Fruit fly (Drosophila melanogaster) whole organism: ENCODE results near the gene SMSr.

Source experiments
- CG8478 ChIP-seq: fragments of >200 bp; optimal IDR thresholded peaks from 2 replicates; lab custom pipeline; 2018; ENCODE audit warnings: inconsistent platforms
- Dll ChIP-seq: fragments of >200 bp; optimal IDR thresholded peaks from 2 replicates; lab custom pipeline; 2017
- EcR ChIP-seq, 2 experiments: fragments of >200 bp; optimal IDR thresholded peaks; 2 replicates each; lab custom pipeline; 2017; ENCODE audit warnings: missing biosample characterization in 2 of 2, missing genetic modification characterization in 2 of 2, missing genetic modification reagents in 2 of 2
- pan ChIP-seq: fragments of >200 bp; optimal IDR thresholded peaks from 2 replicates; lab custom pipeline; 2017
- psq ChIP-seq: fragments of >200 bp; optimal IDR thresholded peaks from 2 replicates; lab custom pipeline; 2017
- usp ChIP-seq: fragments of >200 bp; optimal IDR thresholded peaks from 2 replicates; lab custom pipeline; 2017; ENCODE audit warnings: missing biosample characterization, missing genetic modification characterization, mixed read lengths

The SMSr gene

DNA sequence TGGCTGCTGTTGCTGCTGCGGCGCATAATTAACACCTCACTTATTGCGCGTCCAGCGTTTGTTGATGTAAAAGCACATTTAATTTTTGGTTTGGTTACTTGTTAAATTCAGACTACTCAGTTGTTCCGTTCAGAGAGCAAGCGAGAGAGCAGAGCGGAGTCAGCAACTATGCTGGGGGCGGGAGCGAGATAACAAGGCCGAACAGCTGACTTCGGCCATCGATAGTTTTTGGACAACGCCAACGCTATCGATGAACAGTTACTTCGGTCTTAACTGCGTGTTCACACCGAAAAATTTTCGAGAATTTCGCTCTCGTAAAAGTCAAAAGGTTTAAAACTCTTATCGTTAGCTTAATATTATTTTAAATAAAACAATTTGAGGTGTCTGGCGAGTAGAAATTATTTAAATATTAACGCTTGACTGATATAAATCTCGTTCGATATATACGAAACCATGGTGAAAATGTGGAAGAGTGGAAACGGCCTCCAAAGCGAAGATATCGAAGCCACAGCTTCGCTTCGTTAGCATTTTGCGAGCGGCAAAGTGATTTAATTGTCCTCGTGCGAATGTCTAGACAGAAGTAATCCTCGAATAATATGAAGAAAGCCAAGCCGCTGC lies at the start of gene SMSr, which contains the start of gene smid:
SMSr (minus strand) TSS at position 116 of the 618 bp plus-strand sequence.
smid (plus strand) TSS at position 256 of the 618 bp plus-strand sequence.
- no peak for TF ChIP-seq Dll (lab: Kevin White, UChicago)
- no peak for TF ChIP-seq EcR (GFP tag; optimal IDR thresholded peaks at IDR 0.05; lab: Kevin White, UChicago)
- TF ChIP-seq usp (GFP tag; lab: Kevin White, UChicago) = no peak
- no peak for TF ChIP-seq CG8478 (lab: Kevin White, UChicago)
- TF ChIP-seq psq (lab: Kevin White, UChicago) = no peak
- no peak for TF ChIP-seq pan (lab: Kevin White, UChicago)

DNA sequence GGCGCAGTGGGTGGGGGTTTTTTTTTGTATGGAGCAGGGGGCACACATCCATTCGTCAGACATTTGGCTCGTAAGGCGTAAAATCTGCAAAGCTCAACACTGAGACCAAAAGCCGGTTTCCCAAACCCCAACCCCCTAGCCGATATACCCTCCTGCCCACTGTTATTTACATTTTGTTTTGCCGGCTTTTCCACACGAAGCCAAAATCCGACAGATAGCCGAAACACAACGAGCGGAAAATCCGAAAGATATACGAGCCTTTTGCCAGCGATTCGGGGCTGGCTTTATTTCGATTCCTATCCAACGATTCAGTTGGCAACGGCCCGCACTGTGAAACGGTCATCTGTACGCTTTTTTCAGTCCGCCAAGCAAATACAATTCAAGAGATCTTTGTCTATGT lies 42.2 kb upstream of the SMSr start, which contains the start of gene CG42458:
CG42458 (plus strand) TSS at position 311 of the 400 bp plus-strand sequence.
- TF ChIP-seq psq (lab: Kevin White, UChicago) (no peak), usp (GFP tag; lab: Kevin White, UChicago) (no peak), EcR (GFP tag; optimal IDR thresholded peaks at IDR 0.05; lab: Kevin White, UChicago) (no peak), Dll (lab: Kevin White, UChicago) (no peak), CG8478 (lab: Kevin White, UChicago) (no peak), pan (lab: Kevin White, UChicago) (no peak)

DNA sequence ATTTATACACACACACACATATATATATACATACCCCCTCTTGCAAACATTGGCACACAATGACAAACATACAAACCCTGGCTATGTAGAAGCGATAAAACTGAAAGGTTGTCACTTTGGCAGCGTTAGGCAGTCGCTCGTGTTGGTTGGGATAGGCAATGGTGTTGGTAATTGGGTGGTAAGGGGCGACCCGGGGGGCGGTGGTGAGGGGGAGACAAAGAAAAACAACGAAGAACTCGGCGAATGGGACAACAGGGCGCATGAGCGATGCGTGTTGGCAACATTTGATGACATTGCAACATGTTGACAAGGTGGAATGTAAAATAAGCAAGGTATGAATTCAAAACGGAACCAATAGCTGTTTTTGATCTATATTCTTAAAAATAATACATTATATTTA lies 41.3 kb upstream of the SMSr start:
- TF ChIP-seq pan (lab: Kevin White, UChicago) (no peak), EcR (GFP tag; optimal IDR thresholded peaks at IDR 0.05; lab: Kevin White, UChicago) (no peak), psq (lab: Kevin White, UChicago) (no peak), usp (GFP tag; lab: Kevin White, UChicago) (no peak)

- TF ChIP-seq usp (GFP tag; lab: Kevin White, UChicago) (no peak), EcR (GFP tag; optimal IDR thresholded peaks at IDR 0.05; lab: Kevin White, UChicago) (no peak), Dll (lab: Kevin White, UChicago) (no peak), pan (lab: Kevin White, UChicago) (no peak), psq (lab: Kevin White, UChicago) (no peak), CG8478 (lab: Kevin White, UChicago) (no peak)
These were observed 22.8 kb upstream of the SMSr start, which contains the start of gene CG8560 for dm6 chr3L:7404081-7404480. CG8560 (minus strand) TSS chr3L:7404181.

- TF ChIP-seq psq (lab: Kevin White, UChicago) (no peak), CG8478 (lab: Kevin White, UChicago) (no peak), Dll (lab: Kevin White, UChicago) (no peak), EcR (GFP tag; optimal IDR thresholded peaks at IDR 0.05; lab: Kevin White, UChicago) (no peak), usp (GFP tag; lab: Kevin White, UChicago) (no peak), pan (lab: Kevin White, UChicago) (no peak)
These were observed 20.7 kb upstream of the SMSr start for dm6 chr3L:7401972-7402371.

DNA sequence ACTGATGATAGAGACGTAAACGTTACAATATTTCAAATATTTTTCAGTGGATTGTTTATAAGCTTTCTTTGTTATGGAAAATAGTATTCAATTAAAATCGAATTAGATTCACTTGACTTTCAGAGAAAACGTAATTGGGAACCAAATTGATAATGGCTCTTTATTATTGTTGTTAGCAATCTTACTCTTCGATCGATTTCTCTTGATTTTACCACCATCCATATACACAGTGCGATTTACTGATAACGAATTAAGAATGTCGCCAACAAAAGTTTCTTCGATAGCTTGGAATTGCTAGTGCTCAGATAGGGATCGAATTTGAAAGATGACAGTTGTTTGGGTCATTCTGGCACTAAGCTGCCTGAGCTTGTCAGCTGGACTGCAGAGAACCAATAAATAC lies 18.5 kb upstream of the SMSr start, which contains the start of gene CG18417:
CG18417 (plus strand) TSS at position 301 of the 400 bp plus-strand sequence.
- no peak for TF ChIP-seq Dll (lab: Kevin White, UChicago)
- TF ChIP-seq psq (lab: Kevin White, UChicago) = no peak
- TF ChIP-seq EcR (GFP tag; optimal IDR thresholded peaks at IDR 0.05; lab: Kevin White, UChicago) = no peak
- no peak for TF ChIP-seq pan (lab: Kevin White, UChicago)
- TF ChIP-seq usp (GFP tag; lab: Kevin White, UChicago) = no peak
- TF ChIP-seq CG8478 (lab: Kevin White, UChicago) = no peak

dm6 chr3L:7397979-7398378 lies 16.7 kb upstream of the SMSr start, which contains the start of gene CG8562:
CG8562 (plus strand) TSS chr3L:7398285.
- no peak for TF ChIP-seq CG8478 (lab: Kevin White, UChicago)
- TF ChIP-seq Dll (lab: Kevin White, UChicago) = no peak
- no peak for TF ChIP-seq EcR (GFP tag; optimal IDR thresholded peaks at IDR 0.05; lab: Kevin White, UChicago)
- TF ChIP-seq psq (lab: Kevin White, UChicago) = no peak
- no peak for TF ChIP-seq pan (lab: Kevin White, UChicago)

DNA sequence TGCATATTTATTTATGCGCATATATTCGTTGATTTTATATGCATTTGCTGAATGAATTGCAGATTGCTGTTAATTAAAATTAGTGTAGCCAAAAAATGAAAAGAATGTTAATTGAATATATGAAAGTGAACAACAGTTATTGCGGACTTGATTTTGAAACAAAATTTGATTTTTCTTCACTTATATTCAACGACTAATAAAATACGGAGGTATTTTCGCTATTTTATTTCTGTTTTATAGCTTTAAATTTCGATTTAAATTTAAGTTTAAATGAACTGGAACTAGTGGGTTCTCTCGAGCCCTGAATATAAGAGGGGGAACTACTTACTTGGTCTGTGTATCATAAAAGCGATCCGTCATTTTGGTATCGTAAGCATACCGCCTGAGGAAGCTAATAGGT lies 14.8 kb upstream of the SMSr start, which contains the start of gene CG32379:
CG32379 (plus strand) TSS at position 301 of the 400 bp plus-strand sequence.
- TF ChIP-seq EcR (GFP tag; optimal IDR thresholded peaks at IDR 0.05; lab: Kevin White, UChicago) (no peak), usp (GFP tag; lab: Kevin White, UChicago) (no peak), Dll (lab: Kevin White, UChicago) (no peak), pan (lab: Kevin White, UChicago) (no peak), psq (lab: Kevin White, UChicago) (no peak), CG8478 (lab: Kevin White, UChicago) (no peak)

DNA sequence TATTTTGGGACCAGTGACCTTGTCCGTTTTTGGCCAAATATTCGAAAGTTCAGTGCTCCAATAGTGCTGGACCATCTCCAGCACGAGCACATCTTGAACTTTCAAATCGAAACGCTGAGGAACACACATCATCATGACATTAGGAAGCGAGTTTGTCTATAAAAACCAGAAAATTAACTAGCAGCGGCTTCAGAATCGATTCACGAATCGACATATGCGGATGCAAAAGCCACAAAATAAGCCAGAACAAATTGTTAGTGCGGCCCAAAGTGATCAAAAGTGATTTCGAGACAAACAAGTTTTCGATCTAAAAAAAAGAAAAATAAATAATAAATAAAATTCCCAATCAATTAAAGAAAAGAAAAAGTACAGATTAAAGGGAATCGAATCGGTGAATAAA lies 9.2 kb upstream of the SMSr start, which contains the start of gene CG8563:
CG8563 (plus strand) TSS at position 301 of the 400 bp plus-strand sequence.
- no peak for TF ChIP-seq pan (lab: Kevin White, UChicago)
- TF ChIP-seq usp (GFP tag; lab: Kevin White, UChicago) = no peak

DNA sequence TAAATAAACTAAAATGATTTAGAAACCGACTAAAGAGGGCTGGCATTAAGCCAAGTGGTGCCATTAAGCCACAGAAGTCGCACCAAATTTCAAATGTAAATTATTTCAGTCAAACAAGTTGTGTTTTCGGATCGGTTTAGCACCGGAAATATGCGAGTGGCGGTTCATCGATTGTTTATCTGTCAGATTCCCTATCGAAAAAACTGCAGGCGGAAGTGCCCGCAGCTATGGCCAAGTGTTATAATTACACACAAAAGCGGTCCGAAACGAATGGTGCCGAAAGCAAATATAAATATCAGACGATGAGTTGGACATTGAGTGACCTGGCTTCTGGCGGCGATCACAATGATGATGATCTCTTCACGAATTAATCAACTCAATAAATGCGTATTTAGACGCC lies 8.7 kb upstream of the SMSr start:
- TF ChIP-seq Dll (lab: Kevin White, UChicago) = no peak
- no peak for TF ChIP-seq psq (lab: Kevin White, UChicago)
- no peak for TF ChIP-seq CG8478 (lab: Kevin White, UChicago)
- no peak for TF ChIP-seq EcR (GFP tag; optimal IDR thresholded peaks at IDR 0.05; lab: Kevin White, UChicago)
- no peak for TF ChIP-seq usp (GFP tag; lab: Kevin White, UChicago)
- no peak for TF ChIP-seq pan (lab: Kevin White, UChicago)

DNA sequence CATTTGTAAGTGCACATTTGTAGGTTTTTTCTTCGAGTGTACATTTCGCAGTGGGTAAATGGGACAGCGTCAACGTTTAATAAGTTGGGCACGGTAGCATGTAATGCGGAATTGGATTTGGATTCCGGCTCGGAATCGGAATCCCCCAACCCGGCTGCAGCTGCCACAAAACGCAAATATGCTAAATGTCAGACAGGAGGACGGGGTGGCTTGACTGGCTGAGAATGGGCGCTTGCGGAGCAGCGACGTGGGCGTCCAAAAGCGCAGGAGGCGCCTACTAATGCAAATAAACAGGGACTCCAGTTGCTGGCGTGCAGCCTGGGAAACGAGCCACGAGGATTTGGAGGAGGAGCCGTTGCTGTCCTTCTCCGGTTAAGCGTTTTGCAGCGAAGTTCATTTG lies 6.5 kb upstream of the SMSr start, which contains the start of gene CG8564:
CG8564 (minus strand) TSS at position 101 of the 400 bp plus-strand sequence.
- TF ChIP-seq psq (lab: Kevin White, UChicago) (no peak), pan (lab: Kevin White, UChicago) (no peak), Dll (lab: Kevin White, UChicago) (no peak), EcR (GFP tag; optimal IDR thresholded peaks at IDR 0.05; lab: Kevin White, UChicago) (no peak), usp (GFP tag; lab: Kevin White, UChicago) (no peak), CG8478 (lab: Kevin White, UChicago) (no peak)
